Worm (Caenorhabditis elegans): ENCODE data around the gene nmr-2.
A peak's percentile ranks its signal among the peaks of the same experiment; 100 is the strongest.

The nmr-2 gene

DNA sequence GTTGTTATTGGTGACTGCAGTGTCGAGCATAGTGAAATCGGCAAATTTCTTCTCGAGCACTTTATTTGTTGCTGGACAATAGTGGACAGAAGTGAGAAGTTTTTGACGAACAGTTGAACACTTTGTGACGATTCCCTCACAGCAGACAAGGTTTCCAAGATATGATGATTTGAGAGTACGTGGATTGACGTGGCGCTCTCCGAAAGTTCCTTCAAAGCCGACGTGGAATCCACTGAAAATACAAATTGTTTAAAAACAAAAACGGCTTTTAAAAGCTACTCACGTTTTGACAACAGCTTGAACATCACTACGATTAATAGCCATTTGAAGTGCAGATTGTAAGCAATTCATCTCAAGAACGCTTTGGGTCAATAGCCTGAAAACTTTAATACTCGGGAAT is 47.5 kb upstream of the nmr-2 start:
- no peak for TF ChIP-seq egl-43 (GFP tag; IDR thresholded peaks at IDR 0.05)

- peak in 1 of 2 experiments; percentile 98 for TF ChIP-seq unc-62 (GFP tag; optimal IDR thresholded peaks at IDR 0.05 in 1 of 2)
- TF ChIP-seq unc-62 (tag; optimal IDR thresholded peaks at IDR 0.05) = no peak
- no peak for TF ChIP-seq snpc-4 (tag; optimal IDR thresholded peaks at IDR 0.05)
Measured at ce11 chrV:15058423-15058822, 47.0 kb upstream of the nmr-2 start.

- TF ChIP-seq hmg-1.1 (GFP tag; IDR thresholded peaks at IDR 0.05) (no peak), egl-27 (tag; optimal IDR thresholded peaks at IDR 0.05) (no peak), aha-1 (tag) (peak; percentile 92), ceh-32 (tag; optimal IDR thresholded peaks at IDR 0.05; ENCODE audit: poor library complexity) (no peak)
Measured at ce11 chrV:15057724-15058123, 46.3 kb upstream of the nmr-2 start.

DNA sequence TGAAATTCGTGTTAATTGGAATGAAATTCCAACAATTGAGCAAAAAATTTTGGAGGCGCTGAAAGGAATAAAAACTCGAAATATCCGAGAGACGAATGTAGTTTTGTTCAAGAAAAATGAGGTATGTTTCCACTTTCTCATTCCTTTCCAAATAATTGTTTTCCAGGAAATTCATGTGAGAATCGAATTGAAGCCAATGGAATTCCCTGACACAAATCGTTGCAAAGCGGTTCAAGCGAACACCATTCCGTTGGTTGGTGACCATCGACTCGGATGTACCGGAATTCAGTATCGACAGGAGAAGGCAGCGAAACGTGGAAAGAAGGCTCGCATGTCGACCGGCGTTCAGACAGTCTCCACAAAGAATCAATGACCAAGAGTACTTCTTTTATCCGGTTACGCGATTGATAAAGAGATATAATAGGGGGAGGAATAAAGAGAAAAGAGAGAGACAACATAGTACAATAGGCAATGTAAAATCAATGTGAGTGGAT is 44.9 kb upstream of the nmr-2 start:
- TF ChIP-seq egl-43 (GFP tag; IDR thresholded peaks at IDR 0.05) (0 out of 2 replicates have a peak, but pooled peaks have one; percentile 24), dmd-9 (GFP tag; IDR thresholded peaks at IDR 0.05) (no peak)

ce11 chrV:15055873-15056272 is 44.4 kb upstream of the nmr-2 start, which contains the start of gene C25D7.16:
TSS of gene C25D7.16 (plus strand) at chrV:15056173.
- TF ChIP-seq aha-1 (tag) (peak; percentile 49), unc-39 (tag; optimal IDR thresholded peaks at IDR 0.05) (no peak)

ce11 chrV:15054733-15055132 is 43.3 kb upstream of the nmr-2 start:
- TF ChIP-seq lin-1 (GFP tag; IDR thresholded peaks at IDR 0.05) (no peak), zfp-3 (GFP tag; conservative IDR thresholded peaks at IDR 0.05) (no peak), arid-1 (GFP tag; conservative IDR thresholded peaks at IDR 0.05) (no peak), aha-1 (tag) (peak; percentile 91), daf-12 (tag; optimal IDR thresholded peaks at IDR 0.05) (no peak), nhr-25 (tag; optimal IDR thresholded peaks at IDR 0.05; ENCODE audit: borderline replicate concordance, insufficient read depth) (no peak), dpl-1 (GFP tag; optimal IDR thresholded peaks at IDR 0.05) (no peak), zip-2 (tag; optimal IDR thresholded peaks at IDR 0.05) (no peak)

- TF ChIP-seq zip-2 (tag; optimal IDR thresholded peaks at IDR 0.05) (peak; percentile 82), set-16 (GFP tag; IDR thresholded peaks at IDR 0.05) (no peak), daf-12 (tag; optimal IDR thresholded peaks at IDR 0.05) (no peak), nhr-111 (GFP tag; optimal IDR thresholded peaks at IDR 0.05) (no peak), ztf-7 (tag; optimal IDR thresholded peaks at IDR 0.05) (peak; percentile 62), aly-2 (tag; optimal IDR thresholded peaks at IDR 0.05) (no peak), saeg-2 (GFP tag; IDR thresholded peaks at IDR 0.05) (no peak), nhr-77 (tag; optimal IDR thresholded peaks at IDR 0.05) (peak; percentile 57), mes-2 (tag; optimal IDR thresholded peaks at IDR 0.05; ENCODE audit: poor library complexity, severe bottlenecking) (no peak), madf-5 (GFP tag; IDR thresholded peaks at IDR 0.05) (no peak), pqm-1 (tag; optimal IDR thresholded peaks at IDR 0.05) (peak; percentile 24), zag-1 (tag; optimal IDR thresholded peaks at IDR 0.05) (no peak), rbr-2 (tag; optimal IDR thresholded peaks at IDR 0.05) (no peak), daf-16 (GFP tag; optimal IDR thresholded peaks at IDR 0.05) (no peak), daf-16 (tag; optimal IDR thresholded peaks at IDR 0.05) (peak; percentile 59), lir-3 (tag; optimal IDR thresholded peaks at IDR 0.05) (no peak), ZK546.5 (tag; optimal IDR thresholded peaks at IDR 0.05) (no peak), nhr-28 (tag; optimal IDR thresholded peaks at IDR 0.05) (peak; percentile 43)
Measured at ce11 chrV:15052368-15052767, 40.9 kb upstream of the nmr-2 start, which contains the start of the genes fbxa-82 and C25D7.5. TSS of gene fbxa-82 (minus strand) at chrV:15052530. TSS of gene C25D7.5 (plus strand) at chrV:15052650.
